Fruit fly (Drosophila melanogaster): ENCODE results near the gene CG32119.

The CG32119 gene

dm6 chr3L:13223360-13224028 is 25.0 kb downstream of the CG32119 start (continued):
- no peak for TF ChIP-seq peb (GFP tag; IDR thresholded peaks at IDR 0.05)
- no peak for TF ChIP-seq CG3163 (GFP tag; optimal IDR thresholded peaks at IDR 0.05)
- TF ChIP-seq Rfx (GFP tag; IDR thresholded peaks at IDR 0.05) = no peak
- no peak for TF ChIP-seq gce (GFP tag; IDR thresholded peaks at IDR 0.05)
- peak; percentile 31 for TF ChIP-seq phol (tag; optimal IDR thresholded peaks at IDR 0.05)
- TF ChIP-seq zf30C (GFP tag; optimal IDR thresholded peaks at IDR 0.05) = no peak
- TF ChIP-seq Sox102F (GFP tag; optimal IDR thresholded peaks at IDR 0.05) = peak; percentile 28
- peak; percentile 25 for TF ChIP-seq CG17829 (tag; optimal IDR thresholded peaks at IDR 0.05)
- TF ChIP-seq jigr1 (GFP tag; IDR thresholded peaks at IDR 0.05) = no peak
- TF ChIP-seq kni (GFP tag; optimal IDR thresholded peaks at IDR 0.05) = no peak
- TF ChIP-seq Hand (GFP tag; optimal IDR thresholded peaks at IDR 0.05) = no peak
- no peak for TF ChIP-seq Dref (GFP tag; IDR thresholded peaks at IDR 0.05)
- TF ChIP-seq CG18619 (GFP tag; optimal IDR thresholded peaks at IDR 0.05) = no peak
- no peak for TF ChIP-seq CG17385 (GFP tag; optimal IDR thresholded peaks at IDR 0.05)
- no peak for TF ChIP-seq ATbp (GFP tag; optimal IDR thresholded peaks at IDR 0.05)
- TF ChIP-seq CG12744 (GFP tag; optimal IDR thresholded peaks at IDR 0.05) = no peak
- TF ChIP-seq fu2 (GFP tag; optimal IDR thresholded peaks at IDR 0.05) = no peak
- TF ChIP-seq tup (GFP tag; optimal IDR thresholded peaks at IDR 0.05) = no peak
- no peak for TF ChIP-seq usp (GFP tag; optimal IDR thresholded peaks at IDR 0.05)
- TF ChIP-seq otp (GFP tag; IDR thresholded peaks at IDR 0.05) = no peak
- no peak for TF ChIP-seq CG6854 (GFP tag; optimal IDR thresholded peaks at IDR 0.05)
- TF ChIP-seq Tbp (GFP tag; optimal IDR thresholded peaks at IDR 0.05) = no peak
- no peak for TF ChIP-seq Hr78 (GFP tag; optimal IDR thresholded peaks at IDR 0.05)
- no peak for TF ChIP-seq her (GFP tag; optimal IDR thresholded peaks at IDR 0.05)
- no peak for TF ChIP-seq Bteb2 (GFP tag; optimal IDR thresholded peaks at IDR 0.05)
- no peak for TF ChIP-seq Eip74EF (GFP tag; optimal IDR thresholded peaks at IDR 0.05)
- TF ChIP-seq CG11085 (GFP tag; IDR thresholded peaks at IDR 0.05) = no peak
- TF ChIP-seq ac (GFP tag; optimal IDR thresholded peaks at IDR 0.05) = no peak
- no peak for TF ChIP-seq pros (GFP tag; optimal IDR thresholded peaks at IDR 0.05)
- TF ChIP-seq Fer1 (GFP tag; optimal IDR thresholded peaks at IDR 0.05) = no peak
- TF ChIP-seq odd (GFP tag; optimal IDR thresholded peaks at IDR 0.05) = no peak
- TF ChIP-seq seq (GFP tag; IDR thresholded peaks at IDR 0.05) = no peak
- no peak for TF ChIP-seq dpn (GFP tag; optimal IDR thresholded peaks at IDR 0.05)
- TF ChIP-seq CG6175 (GFP tag; IDR thresholded peaks at IDR 0.05) = no peak
- no peak for TF ChIP-seq CG14667 (GFP tag; IDR thresholded peaks at IDR 0.05)
- no peak for TF ChIP-seq hbn (GFP tag; IDR thresholded peaks at IDR 0.05; ENCODE audit: partially characterized antibody)
- TF ChIP-seq CG31441 (GFP tag; IDR thresholded peaks at IDR 0.05) = peak; percentile 51; the same call in 1 of the 2 replicates
- no peak for TF ChIP-seq zfh2 (GFP tag; optimal IDR thresholded peaks at IDR 0.05)
- no peak for TF ChIP-seq bcd (GFP tag; optimal IDR thresholded peaks at IDR 0.05)
- no peak for TF ChIP-seq CG10959 (GFP tag; IDR thresholded peaks at IDR 0.05)
- no peak for TF ChIP-seq CG9817 (tag; optimal IDR thresholded peaks at IDR 0.05)
- no peak for TF ChIP-seq CG11398 (GFP tag; optimal IDR thresholded peaks at IDR 0.05)
- no peak for TF ChIP-seq Dek (tag; optimal IDR thresholded peaks at IDR 0.05)
- TF ChIP-seq CHES-1-like (GFP tag; optimal IDR thresholded peaks at IDR 0.05) = no peak
- TF ChIP-seq Ssrp (tag; optimal IDR thresholded peaks at IDR 0.05) = peak; percentile 3
- no peak for TF ChIP-seq CG8765 (GFP tag; IDR thresholded peaks at IDR 0.05)
- TF ChIP-seq CG4617 (GFP tag; optimal IDR thresholded peaks at IDR 0.05; ENCODE audit: borderline replicate concordance) = no peak
- no peak for TF ChIP-seq CG43689 (GFP tag; IDR thresholded peaks at IDR 0.05)
- TF ChIP-seq Opbp (GFP tag; IDR thresholded peaks at IDR 0.05; ENCODE audit: partially characterized antibody) = no peak
- TF ChIP-seq gsb-n (tag; optimal IDR thresholded peaks at IDR 0.05) = no peak

Measured in whole organism, embryonic.